Fruit fly (Drosophila melanogaster) whole organism: ENCODE measurements around the gene inaF-C.

ENCODE experiments used
- CG8478 ChIP-seq: fragments of >200 bp; optimal IDR thresholded peaks from 2 replicates; lab custom pipeline; 2018; ENCODE audit warnings: inconsistent platforms
- Dll ChIP-seq: fragments of >200 bp; optimal IDR thresholded peaks from 2 replicates; lab custom pipeline; 2017
- EcR ChIP-seq, 2 experiments: fragments of >200 bp; optimal IDR thresholded peaks; 2 replicates each; lab custom pipeline; 2017; ENCODE audit warnings: missing biosample characterization in 2 of 2, missing genetic modification characterization in 2 of 2, missing genetic modification reagents in 2 of 2
- pan ChIP-seq: fragments of >200 bp; optimal IDR thresholded peaks from 2 replicates; lab custom pipeline; 2017
- psq ChIP-seq: fragments of >200 bp; optimal IDR thresholded peaks from 2 replicates; lab custom pipeline; 2017
- usp ChIP-seq: fragments of >200 bp; optimal IDR thresholded peaks from 2 replicates; lab custom pipeline; 2017; ENCODE audit warnings: missing biosample characterization, missing genetic modification characterization, mixed read lengths

DNA sequence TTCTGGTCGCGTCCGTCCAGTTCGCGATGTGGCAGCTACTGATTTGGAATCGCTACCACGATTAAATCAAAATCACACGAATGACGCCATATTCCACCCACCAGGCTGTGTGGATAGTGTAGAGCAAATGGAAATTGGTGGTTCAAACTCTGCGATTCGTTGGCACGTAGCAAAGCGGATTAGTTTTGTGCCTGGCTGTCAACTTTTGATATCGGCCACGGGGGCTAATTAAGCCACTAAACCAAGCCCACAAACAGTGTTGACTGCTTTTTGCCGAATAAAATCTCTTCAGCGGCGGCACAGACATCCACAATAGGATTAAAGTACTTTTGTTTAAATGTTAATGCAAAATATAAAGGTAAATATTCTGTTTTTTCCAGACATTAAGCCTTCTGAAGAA is at the start of gene inaF-C:
- no peak for TF ChIP-seq psq
- no peak for TF ChIP-seq usp (GFP tag; lab: Kevin White, UChicago)
- no peak for TF ChIP-seq pan
- no peak for TF ChIP-seq Dll
- no peak for TF ChIP-seq CG8478 (lab: Kevin White, UChicago)
- TF ChIP-seq EcR (GFP tag; optimal IDR thresholded peaks at IDR 0.05; lab: Kevin White, UChicago): no peak
